Worm (Caenorhabditis elegans) whole organism, midembryonic: ENCODE results near the gene tph-1.

Experiments
- cog-1 ChIP-seq: sonication (generic microtip); optimal IDR thresholded peaks from 2 replicates; lab custom pipeline; 2016; ENCODE audit warnings: missing genetic modification characterization, missing compliant biosample characterization
- flt-1 ChIP-seq: fragments of 200-800 bp; sonication (Bioruptor generic); IDR thresholded peaks from 2 replicates; pipeline ENCODE4 v1.3.6; 2022; ENCODE audit warnings: missing genetic modification characterization, missing compliant biosample characterization
- ztf-23 ChIP-seq: fragments of 200-800 bp; sonication (Bioruptor generic); IDR thresholded peaks from 2 replicates; pipeline ENCODE4 v1.3.6; 2022; ENCODE audit warnings: missing genetic modification reagents, missing genetic modification characterization, missing compliant biosample characterization
- ztf-29 ChIP-seq: fragments of 200-800 bp; sonication (Bioruptor generic); IDR thresholded peaks from 2 replicates; pipeline ENCODE4 v1.3.6; 2022; ENCODE audit warnings: missing genetic modification reagents, missing genetic modification characterization, missing compliant biosample characterization

DNA sequence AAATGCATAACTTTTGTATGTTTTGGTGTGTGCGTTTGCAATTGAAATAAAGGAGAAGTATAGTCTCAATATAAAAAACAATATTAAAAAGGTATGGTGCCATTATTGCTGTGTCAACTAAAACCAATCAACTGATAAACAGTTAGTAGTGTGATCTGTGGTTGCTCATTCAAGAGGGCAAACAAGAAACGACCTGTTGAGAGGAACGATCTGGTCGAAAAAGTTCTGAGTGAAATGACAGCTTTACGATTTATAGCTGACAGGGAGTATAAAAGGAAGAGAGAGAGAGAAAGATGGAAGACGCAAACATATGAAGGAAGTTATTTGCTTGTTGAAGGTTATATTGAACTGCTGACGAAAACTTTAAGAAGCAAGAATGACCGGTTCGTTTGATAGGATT is 8.8 kb downstream of the tph-1 start:
- TF ChIP-seq cog-1 (tag; lab: Kevin White, UChicago) (no peak), flt-1 (GFP tag; lab: Robert Waterston, UW) (no peak), ztf-29 (GFP tag; lab: Robert Waterston, UW) (no peak), ztf-23 (GFP tag; lab: Robert Waterston, UW) (no peak)
